Worm (Caenorhabditis elegans) whole organism, midembryonic: ENCODE results near the gene H37A05.2.

Experiments
- T22C8.4 ChIP-seq: fragments of 200-800 bp; sonication (Bioruptor generic); IDR thresholded peaks from 2 replicates; pipeline ENCODE4 v1.3.6; 2022; ENCODE audit warnings: missing genetic modification characterization, missing compliant biosample characterization
- cog-1 ChIP-seq: sonication (generic microtip); optimal IDR thresholded peaks from 2 replicates; lab custom pipeline; 2016; ENCODE audit warnings: missing genetic modification characterization, missing compliant biosample characterization
- flt-1 ChIP-seq: fragments of 200-800 bp; sonication (Bioruptor generic); IDR thresholded peaks from 2 replicates; pipeline ENCODE4 v1.3.6; 2022; ENCODE audit warnings: missing genetic modification characterization, missing compliant biosample characterization
- klf-2 ChIP-seq: fragments of 200-800 bp; sonication (Bioruptor generic); conservative IDR thresholded peaks from 2 replicates; pipeline ENCODE4 v1.3.6; 2022; ENCODE audit warnings: missing genetic modification reagents, missing genetic modification characterization, missing compliant biosample characterization
- med-1 ChIP-seq: sonication (generic microtip); optimal IDR thresholded peaks from 2 replicates; lab custom pipeline; 2017; ENCODE audit warnings: missing genetic modification characterization, mild to moderate bottlenecking, missing compliant biosample characterization, antibody characterized with exemption, missing genetic modification reagents; ENCODE audit not compliant: insufficient read depth
- ref-1 ChIP-seq: fragments of 200-800 bp; sonication (Bioruptor generic); conservative IDR thresholded peaks from 2 replicates; pipeline ENCODE4 v1.3.6; 2022; ENCODE audit warnings: missing genetic modification reagents, missing genetic modification characterization, missing compliant biosample characterization
- ztf-23 ChIP-seq: fragments of 200-800 bp; sonication (Bioruptor generic); IDR thresholded peaks from 2 replicates; pipeline ENCODE4 v1.3.6; 2022; ENCODE audit warnings: missing genetic modification reagents, missing genetic modification characterization, missing compliant biosample characterization
- ztf-29 ChIP-seq: fragments of 200-800 bp; sonication (Bioruptor generic); IDR thresholded peaks from 2 replicates; pipeline ENCODE4 v1.3.6; 2022; ENCODE audit warnings: missing genetic modification reagents, missing genetic modification characterization, missing compliant biosample characterization

DNA sequence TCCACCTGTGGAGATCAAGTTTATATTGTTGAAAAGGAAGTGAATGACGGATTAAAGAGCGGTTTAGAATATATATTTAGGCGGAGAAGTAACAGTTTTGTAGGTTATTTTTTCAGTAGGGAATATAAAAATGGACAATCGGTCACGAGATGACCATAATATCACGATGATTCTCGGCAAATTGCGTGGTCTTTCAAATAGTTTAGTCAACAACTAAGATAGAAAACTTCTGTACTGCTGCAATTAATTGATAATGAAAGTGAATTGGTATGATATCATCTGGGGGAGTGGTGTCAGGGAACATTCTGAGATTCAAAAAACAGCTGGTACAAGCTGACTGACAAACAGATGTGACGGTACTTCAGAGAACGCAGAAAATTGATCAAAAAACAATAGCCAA lies 25.6 kb downstream of the H37A05.2 start:
- TF ChIP-seq med-1, result no peak
- no peak for TF ChIP-seq ztf-29 (GFP tag; lab: Robert Waterston, UW)
- no peak for TF ChIP-seq ztf-23
- TF ChIP-seq T22C8.4 (GFP tag; lab: Robert Waterston, UW), result no peak
- no peak for TF ChIP-seq ref-1 (GFP tag; lab: Robert Waterston, UW)
- TF ChIP-seq flt-1, result no peak
- no peak for TF ChIP-seq klf-2
- TF ChIP-seq cog-1 (tag; lab: Kevin White, UChicago), result no peak
